Worm (Caenorhabditis elegans) whole organism, young adult: ENCODE measurements around the gene fbxb-14.

Source experiments
- B0019.2 ChIP-seq: fragments of 200-800 bp; sonication (Bioruptor generic); conservative IDR thresholded peaks from 2 replicates; pipeline ENCODE4 v1.3.6; 2022; ENCODE audit warnings: missing genetic modification reagents, missing genetic modification characterization, missing compliant biosample characterization
- C06A6.2 ChIP-seq: fragments of 200-800 bp; sonication (Bioruptor generic); conservative IDR thresholded peaks from 2 replicates; pipeline ENCODE4 v1.3.6; 2022; ENCODE audit warnings: missing genetic modification characterization, missing compliant biosample characterization
- F52B5.7 ChIP-seq: sonication (generic microtip); optimal IDR thresholded peaks from 2 replicates; lab custom pipeline; 2016; ENCODE audit warnings: mild to moderate bottlenecking, missing genetic modification characterization, missing compliant biosample characterization
- athp-1 ChIP-seq: sonication (generic microtip); optimal IDR thresholded peaks from 2 replicates; lab custom pipeline; 2017; ENCODE audit warnings: mild to moderate bottlenecking, missing genetic modification characterization, missing compliant biosample characterization
- cebp-1 ChIP-seq, 2 experiments: fragments of 200-800 bp in 1 of 2; sonication (Bioruptor generic) in 1 of 2; sonication (generic microtip) in 1 of 2; IDR thresholded peaks in 1 of 2; optimal IDR thresholded peaks in 1 of 2; 2 replicates each; pipeline versions ENCODE4 v1.3.6 to Lab custom; 2017 to 2022; ENCODE audit warnings: missing compliant biosample characterization in 2 of 2, missing genetic modification characterization in 2 of 2, mild to moderate bottlenecking in 1 of 2, missing genetic modification reagents in 1 of 2, moderate library complexity in 1 of 2
- ceh-100 ChIP-seq: fragments of 200-800 bp; sonication (Bioruptor generic); IDR thresholded peaks from 2 replicates; pipeline ENCODE4 v1.3.6; 2022; ENCODE audit warnings: missing genetic modification reagents, missing genetic modification characterization, missing compliant biosample characterization
- him-1 ChIP-seq: sonication (generic microtip); optimal IDR thresholded peaks from 2 replicates; lab custom pipeline; 2016; ENCODE audit warnings: missing genotype, missing genetic modification reagents, missing genetic modification characterization, missing compliant biosample characterization
- lin-26 ChIP-seq: fragments of 200-800 bp; sonication (Bioruptor generic); IDR thresholded peaks from 2 replicates; pipeline ENCODE4 v1.3.6; 2022; ENCODE audit warnings: missing genetic modification reagents, missing genetic modification characterization, missing compliant biosample characterization
- nhr-80 ChIP-seq: sonication (generic microtip); optimal IDR thresholded peaks from 2 replicates; lab custom pipeline; 2016; ENCODE audit warnings: missing genetic modification characterization, missing compliant biosample characterization
- nhr-90 ChIP-seq: sonication (generic microtip); optimal IDR thresholded peaks from 2 replicates; lab custom pipeline; 2016; ENCODE audit warnings: missing genotype, mild to moderate bottlenecking, missing genetic modification characterization, missing compliant biosample characterization
- snpc-4 ChIP-seq, 5 experiments: fragments of 150-350 bp in 1 of 5; sonication (generic microtip) in 4 of 5; optimal IDR thresholded peaks; 2 replicates each; lab custom pipeline; 2014 to 2018; ENCODE audit warnings: missing genetic modification characterization in 5 of 5, missing biosample characterization in 3 of 5, antibody characterized with exemption in 2 of 5, mild to moderate bottlenecking in 2 of 5, missing compliant biosample characterization in 2 of 5, missing genotype in 2 of 5, moderate library complexity in 2 of 5, missing genetic modification reagents in 1 of 5
- unc-130 ChIP-seq: sonication (generic microtip); optimal IDR thresholded peaks from 2 replicates; lab custom pipeline; 2016; ENCODE audit warnings: missing genetic modification reagents, missing genetic modification characterization, missing compliant biosample characterization
- unc-62 ChIP-seq: fragments of 150-350 bp; optimal IDR thresholded peaks from 2 replicates; lab custom pipeline; 2014; ENCODE audit warnings: missing biosample characterization, missing genetic modification reagents, missing genetic modification characterization
- ztf-6 ChIP-seq: fragments of 200-800 bp; sonication (Bioruptor generic); IDR thresholded peaks from 2 replicates; pipeline ENCODE4 v1.3.6; 2022; ENCODE audit warnings: missing genetic modification reagents, missing genetic modification characterization, missing compliant biosample characterization

DNA sequence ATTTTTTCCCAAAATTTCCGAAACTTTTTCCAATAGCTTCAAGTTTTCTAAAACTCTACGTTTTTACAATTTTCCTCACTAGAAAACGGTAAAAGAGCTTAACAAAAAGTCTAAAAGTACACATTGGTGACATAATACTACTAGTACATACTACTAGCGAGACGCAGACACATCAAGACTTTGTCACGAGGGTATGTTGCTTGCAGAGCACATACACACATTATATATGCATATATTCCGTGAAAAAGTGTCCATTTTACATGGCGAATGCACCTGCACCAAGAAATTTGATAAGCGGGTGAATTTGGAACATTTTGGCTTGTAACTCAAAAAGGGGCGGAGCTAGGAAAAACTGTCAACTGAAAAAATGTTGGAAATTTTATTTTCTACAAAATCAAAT, 18.8 kb upstream of the fbxb-14 start:
- TF ChIP-seq unc-130, result no peak
- TF ChIP-seq ceh-100 (GFP tag; lab: Robert Waterston, UW), result no peak
- no peak for TF ChIP-seq B0019.2 (GFP tag; lab: Robert Waterston, UW)
- no peak for TF ChIP-seq nhr-90 (tag; lab: Kevin White, UChicago)
- TF ChIP-seq athp-1 (tag; lab: Kevin White, UChicago), result no peak
- no peak for TF ChIP-seq ztf-6 (GFP tag; lab: Robert Waterston, UW)
- TF ChIP-seq him-1 (tag; lab: Kevin White, UChicago), result no peak
- no peak for TF ChIP-seq unc-62 (GFP tag; lab: Kevin White, UChicago)
- TF ChIP-seq lin-26, result no peak
- TF ChIP-seq snpc-4 (GFP tag; optimal IDR thresholded peaks at IDR 0.05; lab: Kevin White, UChicago), result no peak
- TF ChIP-seq snpc-4 (tag; optimal IDR thresholded peaks at IDR 0.05; lab: Kevin White, UChicago), result no peak
- TF ChIP-seq F52B5.7 (tag; lab: Kevin White, UChicago), result no peak
- TF ChIP-seq cebp-1 (GFP tag; IDR thresholded peaks at IDR 0.05; lab: Robert Waterston, UW), result no peak
- TF ChIP-seq cebp-1 (tag; optimal IDR thresholded peaks at IDR 0.05; lab: Kevin White, UChicago), result no peak
- TF ChIP-seq C06A6.2 (GFP tag; lab: Robert Waterston, UW), result no peak
- no peak for TF ChIP-seq nhr-80 (tag; lab: Kevin White, UChicago)
